Worm (Caenorhabditis elegans): ENCODE data around the gene W03F9.11.

ce11 chrV:103043-103702 is 38.0 kb downstream of the W03F9.11 start:
- no peak for TF ChIP-seq T22C8.4 (GFP tag; IDR thresholded peaks at IDR 0.05)
- no peak for TF ChIP-seq tab-1 (GFP tag; IDR thresholded peaks at IDR 0.05)
- no peak for TF ChIP-seq ztf-29 (GFP tag; IDR thresholded peaks at IDR 0.05)
- no peak for TF ChIP-seq flt-1 (GFP tag; IDR thresholded peaks at IDR 0.05)
